Fruit fly (Drosophila melanogaster): ENCODE measurements around the gene CG11843.

DNA sequence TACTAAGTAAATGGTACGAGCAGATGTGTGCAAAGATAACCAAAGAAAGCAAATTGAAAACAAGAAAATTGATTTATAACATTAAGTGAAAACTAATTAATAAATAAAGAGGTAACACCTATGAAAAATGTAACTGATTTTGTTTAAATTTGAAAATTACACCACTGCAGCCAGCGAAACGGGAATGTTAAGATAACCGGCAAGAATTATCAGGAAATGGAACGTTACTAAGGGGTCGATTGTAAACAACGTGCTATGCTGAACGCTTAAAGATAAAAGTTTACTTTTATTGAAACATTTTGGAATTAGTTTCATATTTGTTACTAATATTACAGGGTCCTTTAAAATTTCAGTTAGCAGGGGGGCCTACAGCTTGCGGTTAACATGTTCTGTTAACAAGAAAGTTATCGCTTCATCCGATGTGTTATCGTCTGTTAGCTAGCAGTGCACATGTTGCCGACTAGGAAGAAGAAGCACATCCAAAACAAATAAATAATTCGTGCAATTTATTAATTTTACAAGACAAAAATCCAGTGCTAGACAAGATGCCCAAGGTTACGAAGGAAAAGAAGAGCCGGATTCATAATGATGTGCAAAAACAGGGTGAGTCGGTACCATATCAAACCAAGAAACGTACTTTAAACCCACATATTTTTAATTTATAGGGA, 5.0 kb upstream of the CG11843 start, which contains the start of gene CG11837:
- no peak for TF ChIP-seq Myc (optimal IDR thresholded peaks at IDR 0.05)
- TF ChIP-seq h (optimal IDR thresholded peaks at IDR 0.05), result no peak
- no peak for TF ChIP-seq Sin3A (optimal IDR thresholded peaks at IDR 0.05)
- no peak for TF ChIP-seq psq (optimal IDR thresholded peaks at IDR 0.05)
- TF ChIP-seq ttk (optimal IDR thresholded peaks at IDR 0.05), result no peak
- TF ChIP-seq insv (optimal IDR thresholded peaks at IDR 0.05), result no peak

All from Kc167 (cell line).